Fruit fly (Drosophila melanogaster): ENCODE measurements around the gene S.

Gene S

DNA sequence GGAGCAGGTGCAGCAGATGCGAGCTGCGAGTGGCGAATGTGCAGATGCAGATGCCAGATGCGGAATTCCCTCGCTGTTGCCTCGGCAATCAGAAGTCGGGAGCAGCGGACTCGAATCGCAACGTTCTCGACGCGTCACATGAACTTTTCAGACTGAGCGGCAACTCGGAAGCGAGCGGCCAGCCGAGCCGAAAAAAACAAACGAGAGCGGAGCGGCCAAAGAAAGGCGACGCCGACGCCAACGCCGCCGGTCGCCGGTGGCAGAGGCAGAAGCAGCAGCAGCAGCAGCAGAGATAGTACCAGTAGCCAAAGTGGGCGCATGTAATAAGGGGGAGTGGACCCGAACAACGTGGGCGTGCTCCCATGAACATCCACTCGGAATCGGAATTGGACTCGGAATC lies 24.7 kb upstream of the S start, which contains the start of gene CG4629 (continued):
- no peak for TF ChIP-seq pb (GFP tag; optimal IDR thresholded peaks at IDR 0.05)
- TF ChIP-seq CG13296 (GFP tag; optimal IDR thresholded peaks at IDR 0.05): no peak
- TF ChIP-seq gsb (GFP tag; IDR thresholded peaks at IDR 0.05): no peak
- TF ChIP-seq Med (GFP tag): peak; percentile 88
- no peak for TF ChIP-seq BtbVII (GFP tag; optimal IDR thresholded peaks at IDR 0.05)
- TF ChIP-seq CG16863 (GFP tag; optimal IDR thresholded peaks at IDR 0.05): no peak
- TF ChIP-seq Lhr (GFP tag; optimal IDR thresholded peaks at IDR 0.05): no peak
- TF ChIP-seq CG7928 (GFP tag; optimal IDR thresholded peaks at IDR 0.05): no peak
- TF ChIP-seq fd102C (GFP tag; optimal IDR thresholded peaks at IDR 0.05): no peak
- no peak for TF ChIP-seq stc (GFP tag; IDR thresholded peaks at IDR 0.05)
- TF ChIP-seq usp (GFP tag; optimal IDR thresholded peaks at IDR 0.05): no peak
- no peak for TF ChIP-seq CG6791 (GFP tag; IDR thresholded peaks at IDR 0.05; ENCODE audit: partially characterized antibody)
- no peak for TF ChIP-seq Sox102F (GFP tag; optimal IDR thresholded peaks at IDR 0.05)
- no peak for TF ChIP-seq CG12219 (GFP tag; optimal IDR thresholded peaks at IDR 0.05)
- no peak for TF ChIP-seq Dip2 (GFP tag; IDR thresholded peaks at IDR 0.05)
- peak; percentile 49; the same call in 1 of the 3 replicates for TF ChIP-seq HLH4C (GFP tag; IDR thresholded peaks at IDR 0.05; ENCODE audit: partially characterized antibody)
- no peak for TF ChIP-seq CG8765 (GFP tag; IDR thresholded peaks at IDR 0.05)
- no peak for TF ChIP-seq H2.0 (GFP tag; IDR thresholded peaks at IDR 0.05)
- TF ChIP-seq pzg (GFP tag; optimal IDR thresholded peaks at IDR 0.05): no peak
- TF ChIP-seq CG30020 (tag; optimal IDR thresholded peaks at IDR 0.05): no peak
- TF ChIP-seq HLHmδ (GFP tag; optimal IDR thresholded peaks at IDR 0.05): no peak
- TF ChIP-seq CG30403 (GFP tag; optimal IDR thresholded peaks at IDR 0.05): no peak
- no peak for TF ChIP-seq Usf (GFP tag; optimal IDR thresholded peaks at IDR 0.05)
- peak; percentile 53; the same call in 1 of the 2 replicates for TF ChIP-seq Bgb (GFP tag; IDR thresholded peaks at IDR 0.05; ENCODE audit: partially characterized antibody)
- TF ChIP-seq CG32772 (GFP tag; IDR thresholded peaks at IDR 0.05): no peak
- TF ChIP-seq CG2889 (GFP tag; IDR thresholded peaks at IDR 0.05): no peak
- TF ChIP-seq CG10366 (GFP tag; IDR thresholded peaks at IDR 0.05): no peak
- no peak for TF ChIP-seq ERR (GFP tag; optimal IDR thresholded peaks at IDR 0.05)
- TF ChIP-seq CG34224 (GFP tag; IDR thresholded peaks at IDR 0.05; ENCODE audit: partially characterized antibody): 0 out of 3 replicates have a peak, but pooled peaks have one; percentile 32
- TF ChIP-seq al (GFP tag; IDR thresholded peaks at IDR 0.05): no peak
- no peak for TF ChIP-seq odd (GFP tag; optimal IDR thresholded peaks at IDR 0.05)
- no peak for TF ChIP-seq CG2712 (tag; optimal IDR thresholded peaks at IDR 0.05)
- TF ChIP-seq HLH54F (GFP tag; optimal IDR thresholded peaks at IDR 0.05): no peak
- no peak for TF ChIP-seq gsb-n (tag; optimal IDR thresholded peaks at IDR 0.05)
- TF ChIP-seq caup (GFP tag; optimal IDR thresholded peaks at IDR 0.05; ENCODE audit: severe bottlenecking): no peak
- TF ChIP-seq CG34376 (GFP tag; optimal IDR thresholded peaks at IDR 0.05): no peak
- TF ChIP-seq chinmo (GFP tag; IDR thresholded peaks at IDR 0.05; ENCODE audit: partially characterized antibody): 0 out of 4 replicates have a peak, but pooled peaks have one; percentile 70
- peak; percentile 52; the same call in 2 of the 3 replicates for TF ChIP-seq ci (GFP tag; IDR thresholded peaks at IDR 0.05)
- no peak for TF ChIP-seq dmrt11E (tag; optimal IDR thresholded peaks at IDR 0.05)
- no peak for TF ChIP-seq Side (GFP tag; optimal IDR thresholded peaks at IDR 0.05)
- no peak for TF ChIP-seq CG9437 (GFP tag; optimal IDR thresholded peaks at IDR 0.05)
- TF ChIP-seq CG6813 (GFP tag; optimal IDR thresholded peaks at IDR 0.05): no peak
- no peak for TF ChIP-seq corto (GFP tag; optimal IDR thresholded peaks at IDR 0.05)
- TF ChIP-seq HmgD (GFP tag; optimal IDR thresholded peaks at IDR 0.05): no peak
- TF ChIP-seq da (GFP tag; optimal IDR thresholded peaks at IDR 0.05): no peak
- no peak for TF ChIP-seq CG13775 (GFP tag; optimal IDR thresholded peaks at IDR 0.05)
- no peak for TF ChIP-seq CG13894 (tag; optimal IDR thresholded peaks at IDR 0.05)
- TF ChIP-seq stwl (tag; optimal IDR thresholded peaks at IDR 0.05): no peak
- TF ChIP-seq sr (GFP tag; IDR thresholded peaks at IDR 0.05): peak; percentile 97
- peak; percentile 96 for TF ChIP-seq Deaf1 (tag; optimal IDR thresholded peaks at IDR 0.05)
- TF ChIP-seq Sry-β (GFP tag; optimal IDR thresholded peaks at IDR 0.05): no peak
